Worm (Caenorhabditis elegans) whole organism, L3 larva: ENCODE data around the gene Y59C2A.1.

ENCODE experiments used
- ZK546.5 ChIP-seq: sonication (generic microtip); optimal IDR thresholded peaks from 2 replicates; lab custom pipeline; 2017; ENCODE audit warnings: missing biosample characterization, missing genetic modification characterization
- egl-27 ChIP-seq: sonication (generic microtip); optimal IDR thresholded peaks from 4 replicates; lab custom pipeline; 2017; ENCODE audit warnings: missing biosample characterization, missing genetic modification reagents, missing genetic modification characterization
- elt-1 ChIP-seq: fragments of 150-350 bp; optimal IDR thresholded peaks from 2 replicates; lab custom pipeline; 2014; ENCODE audit warnings: missing biosample characterization, missing genetic modification characterization
- fkh-10 ChIP-seq: sonication (generic microtip); optimal IDR thresholded peaks from 2 replicates; lab custom pipeline; 2017; ENCODE audit warnings: missing biosample characterization, missing genetic modification reagents, missing genetic modification characterization
- fos-1 ChIP-seq: fragments of 150-350 bp; optimal IDR thresholded peaks from 2 replicates; lab custom pipeline; 2014; ENCODE audit warnings: missing biosample characterization, missing genetic modification characterization
- nhr-237 ChIP-seq: fragments of 150-350 bp; optimal IDR thresholded peaks from 2 replicates; lab custom pipeline; 2014; ENCODE audit warnings: missing biosample characterization, missing genetic modification characterization
- nhr-25 ChIP-seq: sonication (generic microtip); optimal IDR thresholded peaks from 2 replicates; lab custom pipeline; 2017; ENCODE audit warnings: missing biosample characterization, missing genetic modification characterization
- nhr-28 ChIP-seq: fragments of 150-350 bp; optimal IDR thresholded peaks from 2 replicates; lab custom pipeline; 2014; ENCODE audit warnings: missing biosample characterization, missing genetic modification characterization
- nhr-67 ChIP-seq: fragments of 150-350 bp; optimal IDR thresholded peaks from 2 replicates; lab custom pipeline; 2014; ENCODE audit warnings: missing biosample characterization, missing genetic modification characterization
- unc-62 ChIP-seq: fragments of 150-350 bp; sonication (generic microtip); optimal IDR thresholded peaks from 4 replicates; lab custom pipeline; 2014; ENCODE audit warnings: missing biosample characterization, missing genetic modification reagents, missing genetic modification characterization
- zag-1 ChIP-seq: fragments of 150-350 bp; optimal IDR thresholded peaks from 2 replicates; lab custom pipeline; 2014; ENCODE audit warnings: missing biosample characterization, missing genetic modification characterization
- ztf-11 ChIP-seq: fragments of 150-350 bp; optimal IDR thresholded peaks from 2 replicates; lab custom pipeline; 2014; ENCODE audit warnings: missing biosample characterization, missing genetic modification characterization
- ztf-4 ChIP-seq: fragments of 150-350 bp; optimal IDR thresholded peaks from 2 replicates; lab custom pipeline; 2014; ENCODE audit warnings: missing biosample characterization, missing genetic modification characterization

DNA sequence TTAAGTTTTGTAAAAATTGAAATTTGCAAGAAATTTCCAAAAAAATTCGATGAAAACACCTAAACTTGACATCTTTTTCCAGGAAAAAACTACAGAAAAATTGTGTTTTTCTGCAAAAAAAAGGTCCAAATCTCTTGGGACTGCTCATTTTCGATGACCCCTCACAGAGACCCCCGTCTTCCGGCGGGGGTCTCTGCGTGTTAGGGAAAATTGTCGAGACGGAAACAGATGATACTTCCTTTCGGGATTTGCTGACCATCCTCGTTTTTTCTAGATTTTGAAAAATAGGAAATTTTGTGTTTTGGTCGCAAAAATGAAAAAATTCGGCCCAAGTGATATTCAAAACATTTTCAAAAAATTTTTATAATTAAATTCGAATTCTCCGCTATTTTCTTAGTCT lies 16.5 kb upstream of the Y59C2A.1 start:
- TF ChIP-seq nhr-67 (tag; lab: Kevin White, UChicago), result no peak
- no peak for TF ChIP-seq ztf-4 (tag; lab: Kevin White, UChicago)
- no peak for TF ChIP-seq nhr-28 (tag; lab: Kevin White, UChicago)
- no peak for TF ChIP-seq fkh-10 (GFP tag; lab: Kevin White, UChicago)
- no peak for TF ChIP-seq ZK546.5 (tag; lab: Kevin White, UChicago)
- TF ChIP-seq fos-1 (tag; lab: Kevin White, UChicago), result no peak
- no peak for TF ChIP-seq zag-1
- TF ChIP-seq unc-62 (GFP tag; lab: Kevin White, UChicago), result no peak
- no peak for TF ChIP-seq elt-1 (tag; lab: Kevin White, UChicago)
- no peak for TF ChIP-seq nhr-237 (tag; lab: Kevin White, UChicago)
- no peak for TF ChIP-seq egl-27
- TF ChIP-seq ztf-11, result no peak
- TF ChIP-seq nhr-25 (tag; lab: Kevin White, UChicago), result no peak
